Fruit fly (Drosophila melanogaster) Kc167 (cell line): Measurements from ENCODE around the gene CG11562.

ENCODE experiments used
- Myc ChIP-seq: fragments of >200 bp; optimal IDR thresholded peaks from 2 replicates; lab custom pipeline; 2017; ENCODE audit warnings: missing external identifiers
- Sin3A ChIP-seq: fragments of >200 bp; optimal IDR thresholded peaks from 2 replicates; lab custom pipeline; 2018; ENCODE audit warnings: missing external identifiers
- h ChIP-seq: fragments of >200 bp; optimal IDR thresholded peaks from 3 replicates; lab custom pipeline; 2018; ENCODE audit warnings: missing external identifiers
- insv ChIP-seq: fragments of >200 bp; optimal IDR thresholded peaks from 3 replicates; lab custom pipeline; 2018; ENCODE audit warnings: missing external identifiers
- psq ChIP-seq: fragments of >200 bp; optimal IDR thresholded peaks from 2 replicates; lab custom pipeline; 2017; ENCODE audit warnings: missing external identifiers
- ttk ChIP-seq: sonication (Bioruptor generic); optimal IDR thresholded peaks from 2 replicates; lab custom pipeline; 2017; ENCODE audit warnings: missing external identifiers

CG11562 gene

DNA sequence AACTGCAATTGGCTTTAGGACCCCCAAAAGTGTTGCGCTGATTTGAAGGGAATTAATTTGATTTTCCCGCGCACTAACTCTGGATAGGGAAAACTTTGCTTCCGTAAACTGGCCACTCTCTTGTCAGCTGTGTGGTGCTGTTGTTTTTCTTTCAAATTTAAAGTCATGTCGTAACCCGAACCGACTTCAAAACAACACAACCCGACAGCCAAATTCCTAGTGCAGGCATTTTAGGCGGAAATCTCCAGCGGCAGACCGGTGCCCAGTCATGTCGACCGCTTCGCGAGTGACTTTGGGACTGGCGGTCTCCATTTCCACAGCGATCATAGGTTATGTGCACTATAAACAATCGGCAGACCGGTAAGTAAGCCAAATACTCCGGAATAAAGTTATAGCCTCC lies at the start of gene CG11562:
CG11562 (plus strand) TSS at position 119 of the 400 bp plus-strand sequence.
- no peak for TF ChIP-seq ttk (lab: Kevin White, UChicago)
- TF ChIP-seq insv (lab: Kevin White, UChicago) = no peak
- TF ChIP-seq Myc (lab: Kevin White, UChicago) = no peak
- no peak for TF ChIP-seq h (lab: Kevin White, UChicago)
- no peak for TF ChIP-seq Sin3A
- TF ChIP-seq psq = no peak

DNA sequence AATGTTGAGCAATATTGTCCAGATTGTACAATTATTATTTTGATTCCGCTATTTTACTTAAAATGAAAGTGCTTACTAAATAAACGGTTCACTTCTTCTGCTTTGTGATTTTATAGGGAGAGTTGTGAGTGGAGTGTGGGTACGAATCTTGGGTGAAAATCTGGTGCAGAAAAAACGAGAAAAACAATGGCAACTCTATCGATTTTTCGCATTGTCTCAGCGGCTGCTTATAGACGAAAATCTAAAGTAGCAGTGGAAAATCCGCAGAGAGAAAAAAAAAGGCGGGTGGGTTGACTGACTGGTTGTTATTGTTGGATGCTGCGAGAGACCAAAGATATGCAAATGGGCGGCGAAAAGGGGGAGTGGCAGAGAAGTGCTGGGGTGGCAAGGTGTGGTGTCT lies 49.1 kb upstream of the CG11562 start:
- TF ChIP-seq psq (no peak), Myc (lab: Kevin White, UChicago) (no peak), Sin3A (no peak), insv (lab: Kevin White, UChicago) (no peak), ttk (lab: Kevin White, UChicago) (no peak), h (lab: Kevin White, UChicago) (no peak)

DNA sequence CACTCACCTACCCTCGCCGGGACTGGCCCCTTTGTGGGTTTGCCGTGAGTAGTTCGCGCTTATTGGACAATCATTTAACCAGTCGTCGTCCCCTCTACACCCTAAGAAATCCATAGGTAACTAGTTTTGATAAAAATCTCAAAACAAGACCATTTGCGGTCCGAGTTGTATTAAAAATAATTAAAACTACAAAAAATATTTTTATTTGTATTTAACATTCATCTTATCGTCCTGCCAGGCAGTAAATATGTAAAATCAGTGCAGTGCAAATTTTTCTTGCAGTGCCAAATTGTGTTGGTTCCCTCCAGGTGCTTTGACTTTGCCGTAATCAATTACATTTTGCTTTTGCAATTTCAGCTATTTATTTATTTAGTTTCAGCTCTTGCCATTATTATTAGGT lies 48.4 kb upstream of the CG11562 start:
- TF ChIP-seq psq (no peak), ttk (lab: Kevin White, UChicago) (no peak), Myc (lab: Kevin White, UChicago) (no peak), Sin3A (no peak), insv (lab: Kevin White, UChicago) (no peak), h (lab: Kevin White, UChicago) (no peak)

DNA sequence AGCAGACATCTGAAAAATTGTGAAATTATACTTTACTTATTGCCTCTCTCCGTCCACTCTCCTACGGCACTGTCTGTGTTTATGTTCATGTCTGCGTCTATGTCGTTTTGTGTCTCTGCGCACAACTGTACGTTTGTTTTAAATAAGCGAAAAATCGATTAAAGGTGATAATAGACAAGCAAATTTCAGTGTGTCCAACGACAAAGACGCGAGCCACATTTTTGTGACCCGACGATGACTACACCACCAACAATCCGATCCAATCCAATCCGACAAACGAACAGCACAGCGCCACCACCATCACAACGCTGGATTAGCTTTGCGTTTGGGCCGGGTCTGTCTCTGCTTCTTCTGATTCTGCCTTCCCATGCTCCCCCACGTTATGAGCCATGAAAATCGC lies 47.7 kb upstream of the CG11562 start:
- TF ChIP-seq ttk (lab: Kevin White, UChicago) (no peak), psq (no peak), insv (lab: Kevin White, UChicago) (no peak), Myc (lab: Kevin White, UChicago) (no peak)

DNA sequence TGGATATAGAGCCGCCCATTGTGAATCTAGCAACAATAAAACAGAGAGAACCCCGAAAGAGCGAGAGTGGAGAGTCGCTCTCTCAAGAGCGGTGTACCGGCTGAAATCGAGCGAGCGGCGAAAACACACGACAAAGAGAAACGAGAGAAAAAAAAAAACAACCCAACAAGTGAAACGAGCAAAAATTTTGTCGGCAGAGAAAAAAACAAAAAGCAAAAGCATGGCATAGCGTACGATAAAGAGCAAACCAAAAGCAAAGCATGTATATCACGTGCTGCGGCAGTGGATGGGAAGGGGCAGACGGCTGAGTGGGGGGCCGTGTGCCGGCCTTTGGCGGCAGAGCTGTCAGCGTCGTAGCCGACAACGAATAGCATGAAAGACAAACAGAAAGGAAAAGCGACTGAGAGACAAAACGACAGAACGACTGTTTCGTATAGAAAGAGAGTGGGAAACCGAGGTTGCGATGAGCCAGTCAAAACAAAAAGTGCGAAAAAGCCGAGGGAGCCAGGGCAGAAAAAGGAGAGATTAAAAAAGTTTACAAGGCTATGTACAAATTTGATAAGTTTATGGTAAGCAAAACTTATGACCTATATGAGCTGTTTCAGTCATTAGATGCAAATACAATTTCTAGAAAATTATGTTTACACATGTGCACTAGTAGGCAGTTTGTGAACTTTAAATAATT lies 45.4 kb upstream of the CG11562 start:
- no peak for TF ChIP-seq h (lab: Kevin White, UChicago)
- no peak for TF ChIP-seq ttk (lab: Kevin White, UChicago)
- peak; percentile 80 for TF ChIP-seq psq
- no peak for TF ChIP-seq insv (lab: Kevin White, UChicago)

DNA sequence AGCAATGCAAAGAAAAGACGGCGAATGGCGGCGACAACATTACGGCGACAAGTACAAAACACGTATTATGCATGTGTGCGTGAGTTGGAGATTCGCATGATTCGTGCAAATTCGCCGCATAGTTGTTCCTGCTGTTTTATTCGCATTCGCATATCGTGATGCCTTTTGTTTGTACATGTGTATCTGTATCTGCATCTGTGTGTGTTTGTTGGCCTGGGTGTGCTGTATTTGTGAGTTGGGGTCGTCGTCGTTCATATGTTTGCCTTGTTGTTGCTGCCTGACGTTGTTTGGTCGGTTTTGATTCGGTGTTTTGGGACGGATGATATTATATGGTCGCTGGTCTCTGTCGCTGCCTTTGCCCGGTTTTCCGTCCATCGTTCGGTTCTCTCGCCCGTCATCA lies 44.8 kb upstream of the CG11562 start:
- no peak for TF ChIP-seq h (lab: Kevin White, UChicago)
- TF ChIP-seq psq = no peak
- TF ChIP-seq Sin3A = no peak
- no peak for TF ChIP-seq Myc (lab: Kevin White, UChicago)
- no peak for TF ChIP-seq insv (lab: Kevin White, UChicago)
- no peak for TF ChIP-seq ttk (lab: Kevin White, UChicago)

DNA sequence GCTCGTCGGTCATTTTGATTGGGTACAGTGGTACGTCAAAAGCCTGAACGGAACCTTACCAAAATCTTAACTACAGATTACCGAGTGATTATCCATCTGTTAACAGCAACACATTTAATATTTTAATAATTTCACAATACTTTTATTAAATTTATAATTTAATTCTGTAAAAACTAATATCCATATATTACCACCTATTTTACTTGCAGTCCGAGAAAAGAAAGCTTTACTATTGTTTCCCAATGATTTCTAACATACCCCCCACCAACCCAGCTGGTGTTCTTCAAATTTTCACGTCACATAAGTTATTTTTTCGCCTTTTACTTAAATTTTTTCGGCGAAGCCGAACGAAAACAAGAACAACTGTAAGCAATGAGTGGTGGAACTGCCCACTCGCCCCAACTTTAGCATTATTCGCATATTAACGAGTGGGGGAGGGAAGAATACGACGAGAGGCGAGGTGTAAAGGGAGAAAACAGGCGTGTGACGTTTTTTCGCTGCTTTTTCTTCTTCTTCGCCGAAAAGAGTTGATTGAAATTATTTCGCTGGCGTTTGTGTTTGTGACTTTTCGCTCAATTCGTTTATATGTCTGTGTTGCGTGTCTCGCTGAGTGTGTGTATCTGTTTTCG lies 44.3 kb upstream of the CG11562 start:
- TF ChIP-seq h (lab: Kevin White, UChicago) (no peak), insv (lab: Kevin White, UChicago) (no peak), Myc (lab: Kevin White, UChicago) (no peak), Sin3A (no peak), psq (no peak), ttk (lab: Kevin White, UChicago) (no peak)

DNA sequence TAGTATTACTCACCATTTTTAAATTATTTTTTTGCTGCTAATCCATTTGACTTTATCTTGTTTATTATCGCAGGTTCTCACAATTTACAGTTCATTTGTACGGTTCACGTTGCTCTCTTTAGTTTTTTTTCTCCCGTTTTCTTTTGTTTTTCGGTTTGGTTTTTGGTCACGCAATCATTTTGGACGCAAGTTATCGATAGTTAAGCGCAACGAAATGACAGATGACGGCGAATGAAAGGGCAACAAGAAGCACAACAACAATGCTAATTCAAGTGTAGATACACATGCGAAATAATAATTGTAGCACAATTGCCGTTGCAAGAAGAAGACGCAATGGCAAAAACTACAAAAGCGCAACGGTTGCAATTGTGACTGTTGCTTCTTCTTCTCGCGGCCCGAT lies 43.6 kb upstream of the CG11562 start:
- no peak for TF ChIP-seq Sin3A
- no peak for TF ChIP-seq Myc (lab: Kevin White, UChicago)
- TF ChIP-seq insv (lab: Kevin White, UChicago) = no peak
- peak; percentile 13 for TF ChIP-seq psq
- no peak for TF ChIP-seq h (lab: Kevin White, UChicago)
- TF ChIP-seq ttk (lab: Kevin White, UChicago) = no peak

DNA sequence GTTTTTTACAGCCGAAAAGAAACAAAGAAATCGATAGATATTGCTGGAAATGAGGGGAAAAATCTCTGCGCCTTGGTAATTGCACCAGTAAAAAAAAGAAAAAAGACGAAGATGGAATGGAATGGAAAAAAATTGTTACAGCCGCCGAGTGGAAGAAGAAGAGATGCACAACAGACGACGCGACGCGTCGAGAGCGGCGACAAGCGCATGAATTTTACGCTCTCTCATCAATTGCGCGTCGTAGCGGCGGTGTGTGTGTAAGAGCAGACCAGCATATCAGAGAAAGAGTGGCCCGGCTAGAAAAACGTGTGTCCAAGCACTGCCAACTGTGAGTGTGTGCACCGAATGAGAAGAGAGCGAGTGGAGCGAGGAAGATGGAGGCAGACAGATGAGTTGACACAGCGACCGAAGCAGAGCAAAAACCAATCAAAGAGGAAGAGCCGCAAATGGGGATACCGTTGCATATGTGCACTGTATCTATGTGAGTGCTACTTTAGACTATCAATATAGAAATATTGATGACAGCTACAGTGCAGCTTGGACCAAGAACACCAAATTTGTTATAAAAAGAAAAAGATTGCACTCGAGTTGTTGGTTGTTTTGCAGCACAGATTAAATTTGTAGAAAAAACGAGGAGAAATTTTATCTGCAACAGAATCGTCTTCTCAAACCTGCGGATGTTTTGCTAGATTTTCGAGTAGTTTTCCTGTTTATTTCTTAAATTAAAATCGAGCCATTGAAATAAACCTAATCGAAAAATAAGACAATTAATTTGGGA lies 43.0 kb upstream of the CG11562 start:
- TF ChIP-seq h (lab: Kevin White, UChicago) = no peak
- TF ChIP-seq psq = peak; percentile 25

DNA sequence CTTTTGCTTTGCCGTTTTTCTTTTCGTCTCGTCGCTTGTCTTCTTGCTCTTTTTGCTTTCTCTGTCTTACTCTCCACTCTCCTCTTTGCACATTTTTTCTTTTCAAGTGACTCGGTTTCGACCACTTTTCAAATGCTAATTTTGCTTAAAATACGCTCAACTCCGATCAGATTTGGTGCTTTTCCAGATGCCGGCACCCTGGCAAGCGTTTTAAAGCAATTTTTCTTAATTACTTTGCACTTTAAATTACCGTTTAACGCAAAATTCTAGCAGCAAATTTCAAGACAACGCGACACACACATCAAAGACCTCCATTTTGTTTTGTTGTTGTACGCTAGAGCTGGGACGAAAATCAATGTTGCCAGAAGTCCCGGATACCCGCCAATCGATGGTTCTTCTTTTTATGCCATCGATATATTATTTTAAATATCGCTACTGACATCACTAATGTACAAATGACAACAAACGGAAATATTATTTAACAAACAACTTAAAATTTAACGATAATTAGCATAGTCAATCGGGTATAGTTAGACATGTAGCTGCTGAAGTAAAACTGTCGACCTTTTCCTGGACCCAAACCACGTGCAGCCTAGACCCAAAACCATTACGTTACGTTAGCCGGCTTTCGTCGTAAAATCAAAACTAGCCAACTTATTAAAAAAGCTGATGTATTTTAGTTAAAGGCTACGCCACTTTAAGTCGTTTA lies 41.6 kb upstream of the CG11562 start, which contains the start of gene kis:
kis (minus strand) TSS at position 317 of the 709 bp plus-strand sequence.
- TF ChIP-seq Sin3A = no peak
- TF ChIP-seq insv (lab: Kevin White, UChicago) = no peak
- TF ChIP-seq ttk (lab: Kevin White, UChicago) = no peak
- TF ChIP-seq psq = no peak
- TF ChIP-seq Myc (lab: Kevin White, UChicago) = no peak
- no peak for TF ChIP-seq h (lab: Kevin White, UChicago)

DNA sequence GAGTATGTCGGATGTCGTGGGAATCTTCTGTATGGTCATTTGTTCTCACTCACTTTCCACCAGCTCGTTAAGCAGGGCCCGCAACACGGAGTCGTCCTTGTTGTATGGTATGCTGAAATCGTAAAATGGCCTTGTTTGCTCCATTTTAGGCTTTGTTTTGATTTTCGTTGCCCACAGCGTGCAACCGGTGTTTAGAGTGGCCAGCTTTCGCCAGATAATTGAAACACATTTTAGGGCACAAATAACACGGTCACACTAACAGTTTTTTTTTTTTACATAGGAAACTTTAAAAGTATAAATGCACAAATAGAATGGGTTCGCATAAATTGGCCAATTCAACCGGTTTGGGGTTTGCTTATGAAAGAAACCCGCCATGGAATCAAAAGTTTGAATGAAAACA lies 40.0 kb upstream of the CG11562 start, which contains the start of gene Rpp30:
Rpp30 (minus strand) TSS at position 200 of the 400 bp plus-strand sequence.
- TF ChIP-seq psq (no peak), Myc (lab: Kevin White, UChicago) (no peak), insv (lab: Kevin White, UChicago) (no peak), ttk (lab: Kevin White, UChicago) (no peak), Sin3A (no peak), h (lab: Kevin White, UChicago) (no peak)
